Fruit fly (Drosophila melanogaster) whole organism, prepupa: ENCODE results near the gene tty.

Experiments used
- CG11294 ChIP-seq: fragments of 200-800 bp; sonication (Bioruptor generic); IDR thresholded peaks from 2 replicates; pipeline ENCODE4 v1.3.6; 2022; ENCODE audit warnings: missing biosample characterization, missing genetic modification characterization
- Eip93F ChIP-seq: fragments of 200-800 bp; sonication (Bioruptor generic); optimal IDR thresholded peaks from 2 replicates; lab custom pipeline; 2016; ENCODE audit warnings: missing biosample characterization, mild to moderate bottlenecking, missing genetic modification characterization
- Ets96B ChIP-seq: fragments of 200-800 bp; optimal IDR thresholded peaks from 2 replicates; lab custom pipeline; 2019; ENCODE audit warnings: missing biosample characterization, mild to moderate bottlenecking, missing genetic modification characterization, moderate library complexity
- Lpt ChIP-seq: fragments of 200-800 bp; sonication (Bioruptor generic); optimal IDR thresholded peaks from 3 replicates; lab custom pipeline; 2016; ENCODE audit warnings: missing biosample characterization, missing genetic modification characterization
- salr ChIP-seq, 2 experiments: fragments of 200-800 bp; sonication (Bioruptor generic); optimal IDR thresholded peaks; 3 replicates each; lab custom pipeline; 2016 to 2018; ENCODE audit warnings: missing biosample characterization in 2 of 2, missing genetic modification characterization in 2 of 2, mild to moderate bottlenecking in 1 of 2

DNA sequence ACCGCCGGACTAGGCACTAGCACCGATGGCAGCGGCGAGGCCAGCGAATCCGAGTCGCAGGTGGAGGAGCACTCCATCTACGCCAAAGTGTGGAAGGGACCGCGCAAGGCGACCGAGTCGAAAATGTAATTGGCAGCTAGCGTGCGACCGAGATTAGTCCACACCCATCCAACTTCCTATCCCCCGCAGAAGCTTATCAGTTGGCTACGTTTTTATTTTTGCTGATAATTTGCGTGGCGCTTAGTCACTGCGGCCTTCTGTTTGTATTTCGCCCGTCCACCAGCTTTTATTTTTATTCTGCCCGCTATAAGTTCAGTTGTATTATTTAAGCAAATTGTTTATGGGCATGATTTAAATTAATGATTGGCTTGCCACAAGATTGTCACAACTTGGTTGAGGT lies 14.1 kb upstream of the tty start:
- TF ChIP-seq Lpt (GFP tag; lab: Kevin White, UChicago) (no peak), CG11294 (GFP tag; lab: Robert Waterston, UW) (no peak), Ets96B (no peak), Eip93F (GFP tag; lab: Kevin White, UChicago) (no peak), salr (GFP tag; optimal IDR thresholded peaks at IDR 0.05; lab: Kevin White, UChicago) (no peak)
